Worm (Caenorhabditis elegans) whole organism, late embryonic: ENCODE measurements around the gene F35B12.10.

ENCODE experiments used
- fkh-6 ChIP-seq: sonication (generic microtip); optimal IDR thresholded peaks from 2 replicates; lab custom pipeline; 2016; ENCODE audit warnings: missing genetic modification characterization, missing compliant biosample characterization
- odd-2 ChIP-seq: sonication (generic microtip); optimal IDR thresholded peaks from 2 replicates; lab custom pipeline; 2017; ENCODE audit warnings: antibody characterized with exemption, mild to moderate bottlenecking, missing genetic modification characterization, missing compliant biosample characterization
- pag-3 ChIP-seq: sonication (generic microtip); optimal IDR thresholded peaks from 2 replicates; lab custom pipeline; 2016; ENCODE audit warnings: missing compliant biosample characterization, missing genetic modification characterization, borderline replicate concordance
- sox-4 ChIP-seq: sonication (generic microtip); optimal IDR thresholded peaks from 2 replicates; lab custom pipeline; 2017; ENCODE audit warnings: mild to moderate bottlenecking, missing genetic modification characterization, inconsistent platforms, missing compliant biosample characterization

ce11 chrV:11598807-11599206 is 30.3 kb downstream of the F35B12.10 start, which contains the start of gene srx-84:
- TF ChIP-seq odd-2 (tag; lab: Kevin White, UChicago), result no peak
- no peak for TF ChIP-seq fkh-6 (tag; lab: Kevin White, UChicago)
- TF ChIP-seq sox-4 (tag; lab: Kevin White, UChicago), result no peak
- no peak for TF ChIP-seq pag-3 (tag; lab: Kevin White, UChicago)
